Worm (Caenorhabditis elegans) whole organism, L1 larva: Measurements from ENCODE around the gene unc-32.
A peak's percentile ranks its signal among the peaks of the same experiment; 100 is the strongest.

ENCODE experiments used
- C04F5.9 ChIP-seq: sonication (generic microtip); optimal IDR thresholded peaks from 2 replicates; lab custom pipeline; 2016; ENCODE audit warnings: missing genetic modification characterization, missing compliant biosample characterization
- C16A3.4 ChIP-seq: fragments of 150-350 bp; optimal IDR thresholded peaks from 2 replicates; lab custom pipeline; 2014; ENCODE audit warnings: missing biosample characterization, missing genetic modification characterization
- Y116A8C.19 ChIP-seq: sonication (generic microtip); optimal IDR thresholded peaks from 2 replicates; lab custom pipeline; 2016; ENCODE audit warnings: missing compliant biosample characterization, missing genetic modification characterization, borderline replicate concordance
- aha-1 ChIP-seq: fragments of 150-350 bp; optimal IDR thresholded peaks from 2 replicates; lab custom pipeline; 2014; ENCODE audit warnings: missing biosample characterization, missing genetic modification characterization
- alr-1 ChIP-seq: fragments of 200-800 bp; sonication (Bioruptor generic); optimal IDR thresholded peaks from 2 replicates; lab custom pipeline; 2018; ENCODE audit warnings: borderline replicate concordance, mild to moderate bottlenecking, missing genetic modification characterization, missing compliant biosample characterization
- aly-2 ChIP-seq: fragments of 150-350 bp; optimal IDR thresholded peaks from 2 replicates; lab custom pipeline; 2014; ENCODE audit warnings: missing biosample characterization, missing genetic modification characterization
- ama-1 ChIP-seq: fragments of 150-350 bp; optimal IDR thresholded peaks from 2 replicates; lab custom pipeline; 2014
- blmp-1 ChIP-seq: fragments of 150-350 bp; optimal IDR thresholded peaks from 2 replicates; lab custom pipeline; 2014; ENCODE audit warnings: missing biosample characterization, missing genetic modification characterization
- ceh-63 ChIP-seq: fragments of 200-800 bp; sonication (Bioruptor generic); optimal IDR thresholded peaks from 2 replicates; lab custom pipeline; 2018; ENCODE audit warnings: mild to moderate bottlenecking, missing genetic modification characterization, missing compliant biosample characterization
- ceh-8 ChIP-seq: fragments of 200-800 bp; sonication (Bioruptor generic); optimal IDR thresholded peaks from 2 replicates; lab custom pipeline; 2018; ENCODE audit warnings: mild to moderate bottlenecking, missing genetic modification characterization, moderate library complexity, missing compliant biosample characterization
- ceh-88 ChIP-seq: fragments of 200-800 bp; sonication (Bioruptor generic); IDR thresholded peaks from 2 replicates; pipeline ENCODE4 v1.3.6; 2022; ENCODE audit warnings: missing genetic modification characterization, missing compliant biosample characterization
- ceh-90 ChIP-seq: sonication (generic microtip); optimal IDR thresholded peaks from 2 replicates; lab custom pipeline; 2016; ENCODE audit warnings: missing genetic modification characterization, missing compliant biosample characterization
- ces-1 ChIP-seq: fragments of 150-350 bp; optimal IDR thresholded peaks from 2 replicates; lab custom pipeline; 2014; ENCODE audit warnings: missing biosample characterization, missing genetic modification reagents, missing genetic modification characterization
- dpl-1 ChIP-seq, 3 experiments: fragments of 150-350 bp in 2 of 3; sonication (generic microtip) in 1 of 3; optimal IDR thresholded peaks; 2 replicates each; lab custom pipeline; 2014 to 2017; ENCODE audit warnings: missing biosample characterization in 3 of 3, missing genetic modification characterization in 3 of 3, missing genetic modification reagents in 3 of 3
- efl-1 ChIP-seq, 4 experiments: fragments of 150-350 bp; optimal IDR thresholded peaks in 3 of 4; peaks in 1 of 4; 1 replicate in 1 of 4; 2 replicates in 3 of 4; lab custom pipeline; 2014; ENCODE audit warnings: missing biosample characterization in 2 of 4, missing genetic modification characterization in 2 of 4, missing genetic modification reagents in 2 of 4
- elt-2 ChIP-seq: sonication (generic microtip); optimal IDR thresholded peaks from 2 replicates; lab custom pipeline; 2016; ENCODE audit warnings: missing genetic modification characterization, mild to moderate bottlenecking, inconsistent platforms, missing compliant biosample characterization, missing genetic modification reagents
- elt-3 ChIP-seq, 6 experiments: fragments of 150-350 bp in 1 of 6; sonication (generic microtip); optimal IDR thresholded peaks; 2 replicates each; lab custom pipeline; 2017 to 2018; ENCODE audit warnings: missing biosample characterization in 6 of 6, missing genetic modification characterization in 6 of 6, inconsistent platforms in 1 of 6
- ets-5 ChIP-seq: fragments of 200-800 bp; sonication (Bioruptor generic); IDR thresholded peaks from 2 replicates; pipeline ENCODE4 v1.3.6; 2022; ENCODE audit warnings: missing genetic modification characterization, missing compliant biosample characterization
- fkh-10 ChIP-seq: sonication (generic microtip); optimal IDR thresholded peaks from 2 replicates; lab custom pipeline; 2017; ENCODE audit warnings: missing biosample characterization, missing genetic modification reagents, missing genetic modification characterization
- fkh-8 ChIP-seq: sonication (generic microtip); optimal IDR thresholded peaks from 2 replicates; lab custom pipeline; 2016; ENCODE audit warnings: mild to moderate bottlenecking, missing genetic modification characterization, missing compliant biosample characterization
- grh-1 ChIP-seq: fragments of 200-800 bp; sonication (Bioruptor generic); IDR thresholded peaks from 2 replicates; pipeline ENCODE4 v1.3.6; 2022; ENCODE audit warnings: missing genetic modification reagents, missing genetic modification characterization, missing compliant biosample characterization
- hlh-17 ChIP-seq: fragments of 200-800 bp; sonication (Bioruptor generic); optimal IDR thresholded peaks from 2 replicates; lab custom pipeline; 2018; ENCODE audit warnings: missing genetic modification characterization, mild to moderate bottlenecking, missing compliant biosample characterization, moderate library complexity, borderline replicate concordance
- hpl-2 ChIP-seq: fragments of 150-350 bp; optimal IDR thresholded peaks from 2 replicates; lab custom pipeline; 2014; ENCODE audit warnings: missing biosample characterization, missing genetic modification reagents, missing genetic modification characterization
- jun-1 ChIP-seq: fragments of 150-350 bp; optimal IDR thresholded peaks from 2 replicates; lab custom pipeline; 2014; ENCODE audit warnings: missing biosample characterization, missing genetic modification reagents, missing genetic modification characterization
- lin-13 ChIP-seq: fragments of 150-350 bp; optimal IDR thresholded peaks from 2 replicates; lab custom pipeline; 2014; ENCODE audit warnings: missing biosample characterization, missing genetic modification reagents, missing genetic modification characterization
- lin-14 ChIP-seq: fragments of 200-800 bp; sonication (Bioruptor generic); optimal IDR thresholded peaks from 2 replicates; lab custom pipeline; 2018; ENCODE audit warnings: mild to moderate bottlenecking, missing genetic modification characterization, moderate library complexity, missing compliant biosample characterization
- lin-35 ChIP-seq, 2 experiments: fragments of 150-350 bp; optimal IDR thresholded peaks; 2 replicates each; lab custom pipeline; 2014; ENCODE audit warnings: missing biosample characterization in 2 of 2, missing genetic modification characterization in 2 of 2, missing genetic modification reagents in 2 of 2
- nhr-11 ChIP-seq: fragments of 150-350 bp; optimal IDR thresholded peaks from 2 replicates; lab custom pipeline; 2014; ENCODE audit warnings: missing biosample characterization, missing genetic modification characterization
- nhr-20 ChIP-seq: sonication (generic microtip); optimal IDR thresholded peaks from 2 replicates; lab custom pipeline; 2016; ENCODE audit warnings: mild to moderate bottlenecking, missing genetic modification characterization, missing compliant biosample characterization
- nhr-71 ChIP-seq: sonication (generic microtip); optimal IDR thresholded peaks from 2 replicates; lab custom pipeline; 2016; ENCODE audit warnings: mild to moderate bottlenecking, missing genetic modification characterization, moderate library complexity, missing compliant biosample characterization
- nhr-90 ChIP-seq: sonication (generic microtip); optimal IDR thresholded peaks from 2 replicates; lab custom pipeline; 2016; ENCODE audit warnings: mild to moderate bottlenecking, missing genetic modification characterization, missing compliant biosample characterization; ENCODE audit not compliant: poor library complexity
- pag-3 ChIP-seq: sonication (generic microtip); optimal IDR thresholded peaks from 2 replicates; lab custom pipeline; 2017; ENCODE audit warnings: missing genetic modification characterization, mild to moderate bottlenecking, missing compliant biosample characterization, antibody characterized with exemption, borderline replicate concordance; ENCODE audit not compliant: insufficient read depth
- pqm-1 ChIP-seq: sonication (generic microtip); optimal IDR thresholded peaks from 3 replicates; lab custom pipeline; 2017; ENCODE audit warnings: missing biosample characterization, missing genetic modification characterization
- rnt-1 ChIP-seq: sonication (generic microtip); optimal IDR thresholded peaks from 2 replicates; lab custom pipeline; 2016; ENCODE audit warnings: mild to moderate bottlenecking, missing genetic modification characterization, moderate library complexity, missing compliant biosample characterization
- snpc-4 ChIP-seq: fragments of 150-350 bp; optimal IDR thresholded peaks from 2 replicates; lab custom pipeline; 2014; ENCODE audit warnings: missing biosample characterization, missing genetic modification characterization
- sox-4 ChIP-seq: sonication (generic microtip); optimal IDR thresholded peaks from 2 replicates; lab custom pipeline; 2016; ENCODE audit warnings: missing genetic modification characterization, missing compliant biosample characterization
- sptf-1 ChIP-seq: fragments of 150-350 bp; optimal IDR thresholded peaks from 2 replicates; lab custom pipeline; 2014; ENCODE audit warnings: missing biosample characterization, missing genetic modification characterization
- swsn-7 ChIP-seq: sonication (generic microtip); optimal IDR thresholded peaks from 2 replicates; lab custom pipeline; 2016; ENCODE audit warnings: missing genetic modification characterization, missing compliant biosample characterization
- unc-130 ChIP-seq: fragments of 150-350 bp; optimal IDR thresholded peaks from 2 replicates; lab custom pipeline; 2017; ENCODE audit warnings: missing biosample characterization, missing genetic modification characterization, inconsistent platforms
- unc-30 ChIP-seq: sonication (generic microtip); optimal IDR thresholded peaks from 2 replicates; lab custom pipeline; 2017; ENCODE audit warnings: missing biosample characterization, missing genetic modification characterization
- unc-86 ChIP-seq: sonication (generic microtip); optimal IDR thresholded peaks from 2 replicates; lab custom pipeline; 2016; ENCODE audit warnings: missing genetic modification characterization, missing compliant biosample characterization
- unc-98 ChIP-seq: fragments of 200-800 bp; sonication (Bioruptor generic); IDR thresholded peaks from 2 replicates; pipeline ENCODE4 v1.3.6; 2022; ENCODE audit warnings: missing genetic modification characterization, missing compliant biosample characterization
- vab-15 ChIP-seq: sonication (generic microtip); optimal IDR thresholded peaks from 2 replicates; lab custom pipeline; 2017; ENCODE audit warnings: missing genotype, mild to moderate bottlenecking, missing genetic modification characterization, missing compliant biosample characterization
- zag-1 ChIP-seq: fragments of 150-350 bp; optimal IDR thresholded peaks from 2 replicates; lab custom pipeline; 2014; ENCODE audit warnings: missing biosample characterization, missing genetic modification characterization
- ztf-4 ChIP-seq: fragments of 150-350 bp; optimal IDR thresholded peaks from 2 replicates; lab custom pipeline; 2014; ENCODE audit warnings: missing biosample characterization, missing genetic modification characterization

unc-32 gene

ce11 chrIII:8904914-8905665 lies at the start of gene unc-32 (continued):
- TF ChIP-seq vab-15 (tag; lab: Kevin White, UChicago) = no peak
- TF ChIP-seq C04F5.9 (tag; lab: Kevin White, UChicago) = peak; percentile 56
- no peak for TF ChIP-seq elt-2 (tag; lab: Kevin White, UChicago)
- TF ChIP-seq fkh-8 = peak; percentile 80
- TF ChIP-seq Y116A8C.19 (tag; lab: Kevin White, UChicago) = no peak
- peak; percentile 41 to 47 for TF ChIP-seq lin-35 (GFP tag; optimal IDR thresholded peaks at IDR 0.05; lab: Kevin White, UChicago)
- no peak for TF ChIP-seq ets-5 (GFP tag; lab: Robert Waterston, UW)
- no peak for TF ChIP-seq zag-1 (tag; lab: Kevin White, UChicago)
- no peak for TF ChIP-seq ceh-90 (tag; lab: Kevin White, UChicago)
- TF ChIP-seq jun-1 (tag; lab: Kevin White, UChicago) = no peak
- TF ChIP-seq unc-86 = peak; percentile 40
- no peak for TF ChIP-seq aly-2 (tag; lab: Kevin White, UChicago)
- no peak for TF ChIP-seq sptf-1
- TF ChIP-seq unc-130 (tag; lab: Kevin White, UChicago) = no peak
- TF ChIP-seq nhr-20 = peak; percentile 4
- TF ChIP-seq sox-4 (tag; lab: Kevin White, UChicago) = no peak
- TF ChIP-seq ceh-63 (GFP tag; lab: Kevin White, UChicago) = no peak
- TF ChIP-seq snpc-4 (tag; lab: Kevin White, UChicago) = no peak
- TF ChIP-seq nhr-11 (tag; lab: Kevin White, UChicago) = no peak
- peak; percentile 65 for TF ChIP-seq nhr-71 (tag; lab: Kevin White, UChicago)
- no peak for TF ChIP-seq rnt-1
- no peak for TF ChIP-seq ama-1
- TF ChIP-seq aha-1 (tag; lab: Kevin White, UChicago) = no peak
- no peak for TF ChIP-seq ceh-88 (GFP tag; lab: Robert Waterston, UW)
- no peak for TF ChIP-seq pqm-1
- TF ChIP-seq ztf-4 = no peak
- TF ChIP-seq elt-3 (tag; optimal IDR thresholded peaks at IDR 0.05; lab: Kevin White, UChicago) = no peak
- peak; percentile 35 for TF ChIP-seq swsn-7 (tag; lab: Kevin White, UChicago)
- no peak for TF ChIP-seq ceh-8
- no peak for TF ChIP-seq nhr-90 (tag; lab: Kevin White, UChicago)
- no peak for TF ChIP-seq ces-1 (GFP tag; lab: Kevin White, UChicago)
- TF ChIP-seq lin-13 (GFP tag; lab: Kevin White, UChicago) = no peak
- no peak for TF ChIP-seq blmp-1 (tag; lab: Kevin White, UChicago)
- TF ChIP-seq unc-98 = no peak
- TF ChIP-seq, all 84 proteins: peak for 25

ce11 chrIII:8858482-8858881 lies 46.9 kb upstream of the unc-32 start:
- TF ChIP-seq efl-1 (optimal IDR thresholded peaks at IDR 0.05; lab: Kevin White, UChicago) (no peak), efl-1 (GFP tag; optimal IDR thresholded peaks at IDR 0.05 in 1 of 2; lab: Kevin White, UChicago) (peak in 1 of 2 experiments; percentile 65), pag-3 (no peak), fkh-10 (GFP tag; lab: Kevin White, UChicago) (no peak)
- TF ChIP-seq, all 84 proteins: peak for 1

ce11 chrIII:8865294-8865766 lies 40.1 kb upstream of the unc-32 start:
- TF ChIP-seq C16A3.4 (tag; lab: Kevin White, UChicago) = no peak
- TF ChIP-seq rnt-1 = peak; percentile 92
- peak; percentile 22 for TF ChIP-seq jun-1 (tag; lab: Kevin White, UChicago)
- no peak for TF ChIP-seq nhr-11 (tag; lab: Kevin White, UChicago)
- no peak for TF ChIP-seq hlh-17 (GFP tag; lab: Kevin White, UChicago)
- no peak for TF ChIP-seq sptf-1
- TF ChIP-seq ces-1 (GFP tag; lab: Kevin White, UChicago) = no peak
- TF ChIP-seq lin-35 (GFP tag; optimal IDR thresholded peaks at IDR 0.05; lab: Kevin White, UChicago) = peak; percentile 57 to 63
- TF ChIP-seq swsn-7 (tag; lab: Kevin White, UChicago) = peak; percentile 78
- peak; percentile 40 for TF ChIP-seq hpl-2 (GFP tag; lab: Kevin White, UChicago)
- peak; percentile 94 for TF ChIP-seq lin-14 (GFP tag; lab: Kevin White, UChicago)
- TF ChIP-seq zag-1 (tag; lab: Kevin White, UChicago) = no peak
- TF ChIP-seq alr-1 = no peak
- no peak for TF ChIP-seq aha-1 (tag; lab: Kevin White, UChicago)
- TF ChIP-seq elt-2 (tag; lab: Kevin White, UChicago) = peak; percentile 41
- TF ChIP-seq unc-30 (tag; lab: Kevin White, UChicago) = no peak
- TF ChIP-seq Y116A8C.19 (tag; lab: Kevin White, UChicago) = no peak
- peak; percentile 55 for TF ChIP-seq ceh-8
- TF ChIP-seq nhr-20 = peak; percentile 94
- TF ChIP-seq dpl-1 (GFP tag; optimal IDR thresholded peaks at IDR 0.05; lab: Kevin White, UChicago) = peak in 2 of 3 experiments; percentile 18 to 40
- no peak for TF ChIP-seq sox-4 (tag; lab: Kevin White, UChicago)
- TF ChIP-seq unc-98 = peak; percentile 48; the same call in 1 of the 2 replicates
- peak; percentile 69 for TF ChIP-seq grh-1 (GFP tag; lab: Robert Waterston, UW)
- peak; percentile 38 to 45 for TF ChIP-seq efl-1 (optimal IDR thresholded peaks at IDR 0.05; lab: Kevin White, UChicago)
- peak; percentile 36 to 91 for TF ChIP-seq efl-1 (GFP tag; optimal IDR thresholded peaks at IDR 0.05 in 1 of 2; lab: Kevin White, UChicago)
